Worm (Caenorhabditis elegans) whole organism, L1 larva: ENCODE measurements around the gene srx-131.
A peak's percentile ranks its signal among the peaks of the same experiment; 100 is the strongest.

Experiments
- C04F5.9 ChIP-seq: sonication (generic microtip); optimal IDR thresholded peaks from 2 replicates; lab custom pipeline; 2016; ENCODE audit warnings: missing genetic modification characterization, missing compliant biosample characterization
- C16A3.4 ChIP-seq: fragments of 150-350 bp; optimal IDR thresholded peaks from 2 replicates; lab custom pipeline; 2014; ENCODE audit warnings: missing biosample characterization, missing genetic modification characterization
- C34B4.2 ChIP-seq: sonication (generic microtip); optimal IDR thresholded peaks from 2 replicates; lab custom pipeline; 2017; ENCODE audit warnings: mild to moderate bottlenecking, missing genetic modification characterization, missing compliant biosample characterization
- F16B12.6 ChIP-seq: fragments of 150-350 bp; optimal IDR thresholded peaks from 2 replicates; lab custom pipeline; 2014; ENCODE audit warnings: missing biosample characterization, missing genetic modification characterization
- Y116A8C.19 ChIP-seq: sonication (generic microtip); optimal IDR thresholded peaks from 2 replicates; lab custom pipeline; 2016; ENCODE audit warnings: missing compliant biosample characterization, missing genetic modification characterization, borderline replicate concordance
- aha-1 ChIP-seq: fragments of 150-350 bp; optimal IDR thresholded peaks from 2 replicates; lab custom pipeline; 2014; ENCODE audit warnings: missing biosample characterization, missing genetic modification characterization
- blmp-1 ChIP-seq: fragments of 150-350 bp; optimal IDR thresholded peaks from 2 replicates; lab custom pipeline; 2014; ENCODE audit warnings: missing biosample characterization, missing genetic modification characterization
- ceh-82 ChIP-seq, 3 experiments: fragments of 150-350 bp in 1 of 3; sonication (generic microtip) in 2 of 3; optimal IDR thresholded peaks; 2 replicates each; lab custom pipeline; 2014 to 2017; ENCODE audit warnings: missing biosample characterization in 3 of 3, missing genetic modification characterization in 3 of 3
- ceh-90 ChIP-seq: sonication (generic microtip); optimal IDR thresholded peaks from 2 replicates; lab custom pipeline; 2016; ENCODE audit warnings: missing genetic modification characterization, missing compliant biosample characterization
- ces-1 ChIP-seq: fragments of 150-350 bp; optimal IDR thresholded peaks from 2 replicates; lab custom pipeline; 2014; ENCODE audit warnings: missing biosample characterization, missing genetic modification reagents, missing genetic modification characterization
- dpl-1 ChIP-seq, 3 experiments: fragments of 150-350 bp in 2 of 3; sonication (generic microtip) in 1 of 3; optimal IDR thresholded peaks; 2 replicates each; lab custom pipeline; 2014 to 2017; ENCODE audit warnings: missing biosample characterization in 3 of 3, missing genetic modification characterization in 3 of 3, missing genetic modification reagents in 3 of 3
- dsc-1 ChIP-seq: sonication (generic microtip); optimal IDR thresholded peaks from 2 replicates; lab custom pipeline; 2016; ENCODE audit warnings: mild to moderate bottlenecking, missing genetic modification characterization, missing compliant biosample characterization
- efl-3 ChIP-seq: fragments of 200-800 bp; sonication (Bioruptor generic); optimal IDR thresholded peaks from 2 replicates; lab custom pipeline; 2018; ENCODE audit warnings: mild to moderate bottlenecking, missing genetic modification characterization, missing compliant biosample characterization
- egl-13 ChIP-seq: sonication (generic microtip); optimal IDR thresholded peaks from 2 replicates; lab custom pipeline; 2016; ENCODE audit warnings: missing genotype, missing genetic modification reagents, missing genetic modification characterization, missing compliant biosample characterization
- egl-27 ChIP-seq, 2 experiments: fragments of 150-350 bp in 1 of 2; sonication (generic microtip); optimal IDR thresholded peaks; 3 replicates each; lab custom pipeline; 2017 to 2018; ENCODE audit warnings: missing biosample characterization in 2 of 2, missing genetic modification characterization in 2 of 2, missing genetic modification reagents in 2 of 2
- elt-3 ChIP-seq, 6 experiments: fragments of 150-350 bp in 1 of 6; sonication (generic microtip); optimal IDR thresholded peaks; 2 replicates each; lab custom pipeline; 2017 to 2018; ENCODE audit warnings: missing biosample characterization in 6 of 6, missing genetic modification characterization in 6 of 6, inconsistent platforms in 1 of 6
- ets-5 ChIP-seq: fragments of 200-800 bp; sonication (Bioruptor generic); IDR thresholded peaks from 2 replicates; pipeline ENCODE4 v1.3.6; 2022; ENCODE audit warnings: missing genetic modification characterization, missing compliant biosample characterization
- fos-1 ChIP-seq: fragments of 150-350 bp; optimal IDR thresholded peaks from 2 replicates; lab custom pipeline; 2014; ENCODE audit warnings: missing biosample characterization, missing genetic modification characterization
- hpl-2 ChIP-seq: fragments of 150-350 bp; optimal IDR thresholded peaks from 2 replicates; lab custom pipeline; 2014; ENCODE audit warnings: missing biosample characterization, missing genetic modification reagents, missing genetic modification characterization
- jun-1 ChIP-seq: fragments of 150-350 bp; optimal IDR thresholded peaks from 2 replicates; lab custom pipeline; 2014; ENCODE audit warnings: missing biosample characterization, missing genetic modification reagents, missing genetic modification characterization
- lin-13 ChIP-seq: fragments of 150-350 bp; optimal IDR thresholded peaks from 2 replicates; lab custom pipeline; 2014; ENCODE audit warnings: missing biosample characterization, missing genetic modification reagents, missing genetic modification characterization
- lin-14 ChIP-seq: fragments of 200-800 bp; sonication (Bioruptor generic); optimal IDR thresholded peaks from 2 replicates; lab custom pipeline; 2018; ENCODE audit warnings: mild to moderate bottlenecking, missing genetic modification characterization, moderate library complexity, missing compliant biosample characterization
- lin-15B ChIP-seq: fragments of 150-350 bp; sonication (generic microtip); optimal IDR thresholded peaks from 3 replicates; lab custom pipeline; 2014; ENCODE audit warnings: missing biosample characterization, missing genetic modification characterization
- lin-35 ChIP-seq, 2 experiments: fragments of 150-350 bp; optimal IDR thresholded peaks; 2 replicates each; lab custom pipeline; 2014; ENCODE audit warnings: missing biosample characterization in 2 of 2, missing genetic modification characterization in 2 of 2, missing genetic modification reagents in 2 of 2
- lin-39 ChIP-seq: fragments of 150-350 bp; optimal IDR thresholded peaks from 2 replicates; lab custom pipeline; 2014; ENCODE audit warnings: missing biosample characterization, missing genetic modification reagents, missing genetic modification characterization
- lir-3 ChIP-seq: sonication (generic microtip); optimal IDR thresholded peaks from 2 replicates; lab custom pipeline; 2016; ENCODE audit warnings: mild to moderate bottlenecking, missing genetic modification characterization, moderate library complexity, missing compliant biosample characterization; ENCODE audit not compliant: poor library complexity
- lsy-2 ChIP-seq, 2 experiments: fragments of 150-350 bp; optimal IDR thresholded peaks; 2 replicates each; lab custom pipeline; 2014; ENCODE audit warnings: missing biosample characterization in 2 of 2, missing genetic modification characterization in 2 of 2
- mef-2 ChIP-seq: fragments of 150-350 bp; optimal IDR thresholded peaks from 2 replicates; lab custom pipeline; 2014; ENCODE audit warnings: missing biosample characterization, missing genetic modification characterization
- mep-1 ChIP-seq: fragments of 150-350 bp; optimal IDR thresholded peaks from 2 replicates; lab custom pipeline; 2014; ENCODE audit warnings: missing biosample characterization, missing genetic modification characterization
- nhr-11 ChIP-seq: fragments of 150-350 bp; optimal IDR thresholded peaks from 2 replicates; lab custom pipeline; 2014; ENCODE audit warnings: missing biosample characterization, missing genetic modification characterization
- nhr-12 ChIP-seq: sonication (generic microtip); optimal IDR thresholded peaks from 2 replicates; lab custom pipeline; 2017; ENCODE audit warnings: missing biosample characterization, missing genetic modification characterization
- nhr-237 ChIP-seq: fragments of 150-350 bp; optimal IDR thresholded peaks from 2 replicates; lab custom pipeline; 2014; ENCODE audit warnings: missing biosample characterization, missing genetic modification characterization
- nhr-28 ChIP-seq: fragments of 150-350 bp; optimal IDR thresholded peaks from 2 replicates; lab custom pipeline; 2014; ENCODE audit warnings: missing biosample characterization, missing genetic modification characterization
- nhr-47 ChIP-seq: sonication (generic microtip); optimal IDR thresholded peaks from 2 replicates; lab custom pipeline; 2016; ENCODE audit warnings: mild to moderate bottlenecking, missing genetic modification characterization, moderate library complexity, missing compliant biosample characterization
- nhr-77 ChIP-seq: fragments of 150-350 bp; optimal IDR thresholded peaks from 2 replicates; lab custom pipeline; 2014; ENCODE audit warnings: missing biosample characterization, missing genetic modification characterization
- nhr-84 ChIP-seq: sonication (generic microtip); optimal IDR thresholded peaks from 2 replicates; lab custom pipeline; 2017; ENCODE audit warnings: missing biosample characterization, missing genetic modification characterization
- pax-3 ChIP-seq: fragments of 200-800 bp; sonication (Bioruptor generic); optimal IDR thresholded peaks from 2 replicates; lab custom pipeline; 2018; ENCODE audit warnings: mild to moderate bottlenecking, missing genetic modification characterization, moderate library complexity, missing compliant biosample characterization
- pqm-1 ChIP-seq: sonication (generic microtip); optimal IDR thresholded peaks from 3 replicates; lab custom pipeline; 2017; ENCODE audit warnings: missing biosample characterization, missing genetic modification characterization
- rnt-1 ChIP-seq: sonication (generic microtip); optimal IDR thresholded peaks from 2 replicates; lab custom pipeline; 2016; ENCODE audit warnings: mild to moderate bottlenecking, missing genetic modification characterization, moderate library complexity, missing compliant biosample characterization
- skn-1 ChIP-seq: fragments of 150-350 bp; optimal IDR thresholded peaks from 2 replicates; lab custom pipeline; 2014; ENCODE audit warnings: missing biosample characterization, missing genetic modification characterization
- sox-4 ChIP-seq: sonication (generic microtip); optimal IDR thresholded peaks from 2 replicates; lab custom pipeline; 2016; ENCODE audit warnings: missing genetic modification characterization, missing compliant biosample characterization
- sup-37 ChIP-seq: fragments of 200-800 bp; sonication (Bioruptor generic); optimal IDR thresholded peaks from 2 replicates; lab custom pipeline; 2018; ENCODE audit warnings: mild to moderate bottlenecking, missing genetic modification characterization, missing compliant biosample characterization
- tbx-2 ChIP-seq: sonication (generic microtip); optimal IDR thresholded peaks from 2 replicates; lab custom pipeline; 2016; ENCODE audit warnings: missing genetic modification characterization, missing compliant biosample characterization
- tlp-1 ChIP-seq: fragments of 150-350 bp; optimal IDR thresholded peaks from 2 replicates; lab custom pipeline; 2014; ENCODE audit warnings: missing biosample characterization, missing genetic modification characterization
- unc-62 ChIP-seq: fragments of 150-350 bp; optimal IDR thresholded peaks from 2 replicates; lab custom pipeline; 2014; ENCODE audit warnings: missing biosample characterization, missing genetic modification reagents, missing genetic modification characterization
- unc-86 ChIP-seq: sonication (generic microtip); optimal IDR thresholded peaks from 2 replicates; lab custom pipeline; 2016; ENCODE audit warnings: missing genetic modification characterization, missing compliant biosample characterization
- unc-98 ChIP-seq: fragments of 200-800 bp; sonication (Bioruptor generic); IDR thresholded peaks from 2 replicates; pipeline ENCODE4 v1.3.6; 2022; ENCODE audit warnings: missing genetic modification characterization, missing compliant biosample characterization
- vab-15 ChIP-seq: sonication (generic microtip); optimal IDR thresholded peaks from 2 replicates; lab custom pipeline; 2017; ENCODE audit warnings: missing genotype, mild to moderate bottlenecking, missing genetic modification characterization, missing compliant biosample characterization
- xbp-1 ChIP-seq: sonication (generic microtip); optimal IDR thresholded peaks from 2 replicates; lab custom pipeline; 2016; ENCODE audit warnings: missing genetic modification characterization, missing compliant biosample characterization
- zag-1 ChIP-seq: fragments of 150-350 bp; optimal IDR thresholded peaks from 2 replicates; lab custom pipeline; 2014; ENCODE audit warnings: missing biosample characterization, missing genetic modification characterization
- ztf-11 ChIP-seq, 2 experiments: sonication (generic microtip); optimal IDR thresholded peaks; 2 replicates each; lab custom pipeline; 2016 to 2017; ENCODE audit warnings: missing genetic modification characterization in 2 of 2, missing biosample characterization in 1 of 2, missing compliant biosample characterization in 1 of 2

srx-131 gene

ce11 chrV:13807232-13807631 is 38.0 kb upstream of the srx-131 start, which contains the start of gene swan-1 (continued):
- TF ChIP-seq tbx-2 (tag; lab: Kevin White, UChicago) (no peak), unc-86 (tag; lab: Kevin White, UChicago) (no peak), tlp-1 (tag; lab: Kevin White, UChicago) (no peak), pax-3 (no peak), dsc-1 (tag; lab: Kevin White, UChicago) (peak; percentile 13), nhr-12 (tag; lab: Kevin White, UChicago) (no peak), C34B4.2 (tag; lab: Kevin White, UChicago) (no peak), xbp-1 (tag; lab: Kevin White, UChicago) (no peak), lin-14 (GFP tag; lab: Kevin White, UChicago) (peak; percentile 84), sup-37 (GFP tag; lab: Kevin White, UChicago) (no peak), nhr-11 (tag; lab: Kevin White, UChicago) (no peak), unc-62 (no peak), lin-13 (GFP tag; lab: Kevin White, UChicago) (no peak), ets-5 (GFP tag; lab: Robert Waterston, UW) (no peak), nhr-84 (no peak), lin-15B (tag; lab: Kevin White, UChicago) (no peak), C04F5.9 (tag; lab: Kevin White, UChicago) (no peak), nhr-77 (tag; lab: Kevin White, UChicago) (no peak), lir-3 (tag; lab: Kevin White, UChicago) (no peak), jun-1 (no peak), skn-1 (tag; lab: Kevin White, UChicago) (no peak), lsy-2 (tag; optimal IDR thresholded peaks at IDR 0.05; lab: Kevin White, UChicago) (peak in 1 of 2 experiments; percentile 14), aha-1 (tag; lab: Kevin White, UChicago) (no peak), F16B12.6 (tag; lab: Kevin White, UChicago) (no peak), lin-39 (no peak), dpl-1 (GFP tag; optimal IDR thresholded peaks at IDR 0.05; lab: Kevin White, UChicago) (no peak), sox-4 (tag; lab: Kevin White, UChicago) (no peak), elt-3 (tag; optimal IDR thresholded peaks at IDR 0.05; lab: Kevin White, UChicago) (no peak)

ce11 chrV:13808462-13808867 is 36.8 kb upstream of the srx-131 start:
- TF ChIP-seq ces-1: no peak
- TF ChIP-seq mef-2 (tag; lab: Kevin White, UChicago): no peak
- no peak for TF ChIP-seq nhr-84
- no peak for TF ChIP-seq zag-1 (tag; lab: Kevin White, UChicago)
- TF ChIP-seq ceh-82 (tag; optimal IDR thresholded peaks at IDR 0.05; lab: Kevin White, UChicago): peak; percentile 8 to 71 (median 45)
- no peak for TF ChIP-seq efl-3
- no peak for TF ChIP-seq egl-13 (tag; lab: Kevin White, UChicago)
- no peak for TF ChIP-seq vab-15
- TF ChIP-seq C04F5.9 (tag; lab: Kevin White, UChicago): no peak
- TF ChIP-seq lin-39: no peak
- no peak for TF ChIP-seq pqm-1 (tag; lab: Kevin White, UChicago)
- no peak for TF ChIP-seq ceh-90 (tag; lab: Kevin White, UChicago)
- no peak for TF ChIP-seq tlp-1 (tag; lab: Kevin White, UChicago)
- TF ChIP-seq sox-4 (tag; lab: Kevin White, UChicago): no peak
- peak; percentile 57 to 67 for TF ChIP-seq lin-35 (GFP tag; optimal IDR thresholded peaks at IDR 0.05; lab: Kevin White, UChicago)
- peak; percentile 64 for TF ChIP-seq blmp-1 (tag; lab: Kevin White, UChicago)
- no peak for TF ChIP-seq nhr-28 (tag; lab: Kevin White, UChicago)
- TF ChIP-seq ztf-11 (tag; optimal IDR thresholded peaks at IDR 0.05; lab: Kevin White, UChicago): no peak
- TF ChIP-seq unc-86 (tag; lab: Kevin White, UChicago): peak; percentile 3
- no peak for TF ChIP-seq egl-27 (tag; optimal IDR thresholded peaks at IDR 0.05; lab: Kevin White, UChicago)
- peak; percentile 51 for TF ChIP-seq C16A3.4
- TF ChIP-seq jun-1: peak; percentile 61
- TF ChIP-seq Y116A8C.19: no peak
- TF ChIP-seq aha-1 (tag; lab: Kevin White, UChicago): no peak
- TF ChIP-seq nhr-11 (tag; lab: Kevin White, UChicago): no peak
- TF ChIP-seq fos-1 (tag; lab: Kevin White, UChicago): peak; percentile 56
- no peak for TF ChIP-seq nhr-237 (tag; lab: Kevin White, UChicago)
- TF ChIP-seq mep-1 (tag; lab: Kevin White, UChicago): peak; percentile 83
- no peak for TF ChIP-seq unc-98 (GFP tag; lab: Robert Waterston, UW)
- peak; percentile 61 for TF ChIP-seq nhr-47
- peak; percentile 14 for TF ChIP-seq dsc-1 (tag; lab: Kevin White, UChicago)
- no peak for TF ChIP-seq elt-3 (tag; optimal IDR thresholded peaks at IDR 0.05; lab: Kevin White, UChicago)
- no peak for TF ChIP-seq hpl-2 (GFP tag; lab: Kevin White, UChicago)
- TF ChIP-seq rnt-1 (tag; lab: Kevin White, UChicago): peak; percentile 63
- TF ChIP-seq xbp-1 (tag; lab: Kevin White, UChicago): no peak
